Worm (Caenorhabditis elegans) whole organism, L4/young adult: Measurements from ENCODE around the gene cnp-2.

Experiments used
- W03F9.2 ChIP-seq: fragments of 150-350 bp; optimal IDR thresholded peaks from 2 replicates; lab custom pipeline; 2014; ENCODE audit warnings: missing biosample characterization, missing genetic modification characterization
- dao-5 ChIP-seq: sonication (generic microtip); optimal IDR thresholded peaks from 2 replicates; lab custom pipeline; 2016; ENCODE audit warnings: missing genotype, missing genetic modification characterization, moderate library complexity, missing compliant biosample characterization
- him-1 ChIP-seq: sonication (generic microtip); optimal IDR thresholded peaks from 2 replicates; lab custom pipeline; 2016; ENCODE audit warnings: missing genotype, missing genetic modification reagents, missing genetic modification characterization, missing compliant biosample characterization

DNA sequence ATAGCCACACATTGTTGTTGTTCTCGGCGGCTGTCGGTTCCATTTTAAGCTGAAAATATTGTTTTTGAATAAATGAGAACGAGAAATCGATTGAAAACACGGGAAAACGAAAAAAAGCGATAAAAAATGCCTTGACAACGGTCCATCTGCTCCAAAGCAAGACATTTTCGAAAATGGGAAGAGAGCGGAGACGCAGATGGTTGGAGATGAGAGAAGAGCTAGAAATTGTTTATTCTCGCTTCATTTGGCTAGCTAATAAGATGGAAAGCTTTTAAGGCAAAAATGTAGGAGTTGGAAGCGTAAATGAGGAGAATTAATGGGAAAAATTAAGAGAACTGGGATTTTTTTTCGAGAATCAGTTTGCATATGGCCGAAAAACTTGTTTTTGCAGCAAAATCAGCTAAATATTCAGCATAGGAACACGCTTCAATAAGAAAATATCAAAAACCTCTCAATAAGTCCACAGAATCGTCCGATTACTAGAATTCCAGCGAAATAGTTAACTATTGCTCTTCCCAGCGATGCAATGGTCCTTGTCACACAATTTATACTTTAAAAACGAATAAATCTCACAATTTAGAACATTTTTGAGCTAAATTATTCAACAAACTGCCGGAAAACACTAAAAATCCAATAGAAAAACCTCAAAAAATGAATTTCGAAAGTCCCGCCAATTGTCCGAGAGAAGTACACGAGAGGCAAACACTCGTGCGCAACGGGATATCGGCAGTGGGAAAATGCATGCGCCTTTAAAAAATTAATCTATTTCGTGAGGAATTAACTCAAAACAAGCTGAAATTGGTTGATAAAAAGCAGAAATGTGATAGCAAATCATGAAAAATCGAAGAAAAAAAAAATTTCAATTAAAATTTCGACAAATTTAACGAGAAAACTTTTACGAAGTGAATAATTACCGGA, 22.1 kb upstream of the cnp-2 start, which contains the start of gene pisy-1:
- TF ChIP-seq him-1 (tag; lab: Kevin White, UChicago) (no peak), W03F9.2 (tag; lab: Kevin White, UChicago) (no peak), dao-5 (tag; lab: Kevin White, UChicago) (no peak)
